Fruit fly (Drosophila melanogaster) whole organism, embryonic: ENCODE data around the gene Vps13D.

Experiments
- BEAF-32 ChIP-seq: fragments of 200-800 bp; sonication (Bioruptor generic); optimal IDR thresholded peaks from 3 replicates; lab custom pipeline; 2017; ENCODE audit warnings: missing biosample characterization, missing genetic modification characterization, mild to moderate bottlenecking, moderate library complexity, missing genetic modification reagents
- CG11093 ChIP-seq: fragments of 200-800 bp; sonication (Bioruptor generic); IDR thresholded peaks from 3 replicates; pipeline ENCODE4 v1.3.6; 2022; ENCODE audit warnings: missing biosample characterization, missing genetic modification characterization
- CG11456 ChIP-seq: fragments of 200-800 bp; sonication (Bioruptor generic); IDR thresholded peaks from 3 replicates; pipeline ENCODE4 v1.3.6; 2022; ENCODE audit warnings: missing biosample characterization, missing genetic modification characterization
- CG12104 ChIP-seq: fragments of 200-800 bp; sonication (Bioruptor generic); optimal IDR thresholded peaks from 3 replicates; lab custom pipeline; 2016; ENCODE audit warnings: missing biosample characterization, missing genetic modification characterization
- CG13287 ChIP-seq: fragments of 200-800 bp; sonication (Bioruptor generic); IDR thresholded peaks from 2 replicates; pipeline ENCODE4 v1.3.6; 2022; ENCODE audit warnings: missing biosample characterization, missing genetic modification characterization; ENCODE audit not compliant: partially characterized antibody
- CG15269 ChIP-seq: fragments of 200-800 bp; sonication (Bioruptor generic); optimal IDR thresholded peaks from 2 replicates; lab custom pipeline; 2018; ENCODE audit warnings: missing biosample characterization, mild to moderate bottlenecking, missing genetic modification characterization, moderate library complexity
- CG1602 ChIP-seq: fragments of 200-800 bp; sonication (Bioruptor generic); optimal IDR thresholded peaks from 3 replicates; lab custom pipeline; 2016; ENCODE audit warnings: missing biosample characterization, missing genetic modification characterization
- CG17186 ChIP-seq: fragments of 200-800 bp; sonication (Bioruptor generic); optimal IDR thresholded peaks from 3 replicates; lab custom pipeline; 2017; ENCODE audit warnings: missing biosample characterization, missing genetic modification reagents, missing genetic modification characterization
- CG17802 ChIP-seq: fragments of 200-800 bp; sonication (Bioruptor generic); optimal IDR thresholded peaks from 2 replicates; lab custom pipeline; 2018; ENCODE audit warnings: missing biosample characterization, mild to moderate bottlenecking, missing genetic modification characterization, moderate library complexity
- CG2202 ChIP-seq: fragments of 200-800 bp; sonication (Bioruptor generic); optimal IDR thresholded peaks from 2 replicates; lab custom pipeline; 2018; ENCODE audit warnings: missing biosample characterization, mild to moderate bottlenecking, missing genetic modification characterization
- CG31388 ChIP-seq: fragments of 200-800 bp; sonication (Bioruptor generic); optimal IDR thresholded peaks from 2 replicates; lab custom pipeline; 2016; ENCODE audit warnings: missing biosample characterization, missing genetic modification characterization
- CG3407 ChIP-seq: fragments of 200-800 bp; sonication (Bioruptor generic); optimal IDR thresholded peaks from 2 replicates; lab custom pipeline; 2018; ENCODE audit warnings: missing biosample characterization, mild to moderate bottlenecking, missing genetic modification characterization
- CG4360 ChIP-seq: fragments of 200-800 bp; sonication (Bioruptor generic); IDR thresholded peaks from 2 replicates; pipeline ENCODE4 v1.3.6; 2022; ENCODE audit warnings: missing biosample characterization, missing genetic modification characterization
- CG6854 ChIP-seq: fragments of 200-800 bp; sonication (Bioruptor generic); optimal IDR thresholded peaks from 3 replicates; lab custom pipeline; 2017; ENCODE audit warnings: missing biosample characterization, mild to moderate bottlenecking, missing genetic modification characterization
- CG8290 ChIP-seq, 3 experiments: fragments of 200-800 bp; sonication (Bioruptor generic); optimal IDR thresholded peaks; 2 replicates each; lab custom pipeline; 2016 to 2019; ENCODE audit warnings: missing biosample characterization in 3 of 3, missing genetic modification characterization in 3 of 3, mild to moderate bottlenecking in 2 of 3, moderate library complexity in 1 of 3
- CG8359 ChIP-seq: fragments of 200-800 bp; sonication (Bioruptor generic); optimal IDR thresholded peaks from 2 replicates; lab custom pipeline; 2017; ENCODE audit warnings: missing biosample characterization, mild to moderate bottlenecking, missing genetic modification characterization, borderline replicate concordance
- CG9876 ChIP-seq: fragments of 200-800 bp; sonication (Bioruptor generic); optimal IDR thresholded peaks from 2 replicates; lab custom pipeline; 2016; ENCODE audit warnings: missing biosample characterization, missing genetic modification characterization
- Chrac-16 ChIP-seq: fragments of 200-800 bp; sonication (Bioruptor generic); optimal IDR thresholded peaks from 3 replicates; lab custom pipeline; 2016; ENCODE audit warnings: missing biosample characterization, missing genetic modification characterization
- CoRest ChIP-seq: fragments of 200-800 bp; sonication (Bioruptor generic); optimal IDR thresholded peaks from 3 replicates; lab custom pipeline; 2018; ENCODE audit warnings: missing biosample characterization, mild to moderate bottlenecking, missing genetic modification characterization, moderate library complexity
- Doc3 ChIP-seq: fragments of 200-800 bp; sonication (Bioruptor generic); IDR thresholded peaks from 3 replicates; pipeline ENCODE4 v1.3.6; 2022; ENCODE audit warnings: missing biosample characterization, missing genetic modification characterization; ENCODE audit not compliant: partially characterized antibody
- Dref ChIP-seq: fragments of 200-800 bp; sonication (Bioruptor generic); IDR thresholded peaks from 2 replicates; pipeline ENCODE4 v1.3.6; 2022; ENCODE audit warnings: missing biosample characterization, missing genetic modification characterization
- E2f2 ChIP-seq: fragments of 200-800 bp; sonication (Bioruptor generic); IDR thresholded peaks from 2 replicates; pipeline ENCODE4 v1.3.6; 2022; ENCODE audit warnings: missing biosample characterization, missing genetic modification characterization
- Fer3 ChIP-seq: fragments of 200-800 bp; sonication (Bioruptor generic); optimal IDR thresholded peaks from 2 replicates; lab custom pipeline; 2018; ENCODE audit warnings: missing biosample characterization, mild to moderate bottlenecking, missing genetic modification characterization, moderate library complexity
- HLH54F ChIP-seq: fragments of 200-800 bp; sonication (Bioruptor generic); optimal IDR thresholded peaks from 3 replicates; lab custom pipeline; 2016; ENCODE audit warnings: missing biosample characterization, missing genetic modification characterization
- Hey ChIP-seq: fragments of 200-800 bp; sonication (Bioruptor generic); optimal IDR thresholded peaks from 3 replicates; lab custom pipeline; 2018; ENCODE audit warnings: missing biosample characterization, mild to moderate bottlenecking, missing genetic modification characterization
- Kr ChIP-seq: fragments of 200-800 bp; sonication (Bioruptor generic); optimal IDR thresholded peaks from 2 replicates; lab custom pipeline; 2017; ENCODE audit warnings: missing biosample characterization, mild to moderate bottlenecking, missing genetic modification characterization
- Lhr ChIP-seq: fragments of 200-800 bp; sonication (Bioruptor generic); optimal IDR thresholded peaks from 3 replicates; lab custom pipeline; 2017; ENCODE audit warnings: mild to moderate bottlenecking, missing biosample characterization, missing genetic modification reagents, missing genetic modification characterization
- MESR4 ChIP-seq: fragments of 200-800 bp; sonication (Bioruptor generic); optimal IDR thresholded peaks from 2 replicates; lab custom pipeline; 2018; ENCODE audit warnings: missing biosample characterization, mild to moderate bottlenecking, missing genetic modification characterization, moderate library complexity
- Nf-YA ChIP-seq: fragments of 200-800 bp; sonication (Bioruptor generic); IDR thresholded peaks from 2 replicates; pipeline ENCODE4 v1.3.6; 2022; ENCODE audit warnings: missing biosample characterization, missing genetic modification characterization
- Six4 ChIP-seq: fragments of 200-800 bp; sonication (Bioruptor generic); optimal IDR thresholded peaks from 2 replicates; lab custom pipeline; 2016; ENCODE audit warnings: missing biosample characterization, missing genetic modification characterization
- Sox102F ChIP-seq: fragments of 200-800 bp; sonication (Bioruptor generic); optimal IDR thresholded peaks from 2 replicates; lab custom pipeline; 2018; ENCODE audit warnings: missing biosample characterization, mild to moderate bottlenecking, missing genetic modification characterization, moderate library complexity
- Spps ChIP-seq: fragments of 200-800 bp; sonication (Bioruptor generic); optimal IDR thresholded peaks from 2 replicates; lab custom pipeline; 2018; ENCODE audit warnings: missing biosample characterization, mild to moderate bottlenecking, missing genetic modification characterization
- Xrp1 ChIP-seq: fragments of 200-800 bp; sonication (Bioruptor generic); IDR thresholded peaks from 2 replicates; pipeline ENCODE4 v1.3.6; 2022; ENCODE audit warnings: missing biosample characterization, missing genetic modification characterization
- ab ChIP-seq: fragments of 200-800 bp; sonication (Bioruptor generic); optimal IDR thresholded peaks from 2 replicates; lab custom pipeline; 2016; ENCODE audit warnings: missing biosample characterization, missing genetic modification characterization
- ara ChIP-seq: fragments of 200-800 bp; sonication (Bioruptor generic); IDR thresholded peaks from 2 replicates; pipeline ENCODE4 v1.3.6; 2022; ENCODE audit warnings: missing biosample characterization, missing genetic modification characterization
- crp ChIP-seq, 2 experiments: fragments of 200-800 bp; sonication (Bioruptor generic); optimal IDR thresholded peaks; 2 replicates in 1 of 2; 3 replicates in 1 of 2; lab custom pipeline; 2017; ENCODE audit warnings: missing biosample characterization in 2 of 2, missing genetic modification characterization in 2 of 2, mild to moderate bottlenecking in 1 of 2, moderate library complexity in 1 of 2
- danr ChIP-seq: fragments of 200-800 bp; sonication (Bioruptor generic); IDR thresholded peaks from 2 replicates; pipeline ENCODE4 v1.3.6; 2022; ENCODE audit warnings: missing biosample characterization, missing genetic modification characterization
- gem ChIP-seq: fragments of 200-800 bp; sonication (Bioruptor generic); optimal IDR thresholded peaks from 2 replicates; lab custom pipeline; 2019; ENCODE audit warnings: missing biosample characterization, mild to moderate bottlenecking, missing genetic modification characterization, moderate library complexity
- jumu ChIP-seq: fragments of 200-800 bp; sonication (Bioruptor generic); optimal IDR thresholded peaks from 3 replicates; lab custom pipeline; 2016; ENCODE audit warnings: missing biosample characterization, missing genetic modification characterization
- knrl ChIP-seq: fragments of 200-800 bp; sonication (Bioruptor generic); IDR thresholded peaks from 3 replicates; pipeline ENCODE4 v1.3.6; 2022; ENCODE audit warnings: missing biosample characterization, missing genetic modification characterization; ENCODE audit not compliant: partially characterized antibody
- odd ChIP-seq: fragments of 200-800 bp; sonication (Bioruptor generic); optimal IDR thresholded peaks from 2 replicates; lab custom pipeline; 2017; ENCODE audit warnings: missing biosample characterization, mild to moderate bottlenecking, missing genetic modification characterization
- row ChIP-seq: fragments of 200-800 bp; sonication (Bioruptor generic); IDR thresholded peaks from 3 replicates; pipeline ENCODE4 v1.3.6; 2022; ENCODE audit warnings: missing biosample characterization, missing genetic modification characterization
- tgo ChIP-seq: fragments of 200-800 bp; sonication (Bioruptor generic); IDR thresholded peaks from 3 replicates; pipeline ENCODE4 v1.3.6; 2022; ENCODE audit warnings: missing biosample characterization, missing genetic modification characterization
- twi ChIP-seq: fragments of 200-800 bp; optimal IDR thresholded peaks from 2 replicates; lab custom pipeline; 2019; ENCODE audit warnings: missing biosample characterization, mild to moderate bottlenecking, missing genetic modification characterization, moderate library complexity
- tx ChIP-seq: fragments of 200-800 bp; sonication (Bioruptor generic); optimal IDR thresholded peaks from 2 replicates; lab custom pipeline; 2016; ENCODE audit warnings: missing biosample characterization, missing genetic modification characterization
- vfl ChIP-seq: fragments of 200-800 bp; sonication (Bioruptor generic); optimal IDR thresholded peaks from 2 replicates; lab custom pipeline; 2016; ENCODE audit warnings: missing biosample characterization, missing genetic modification characterization
- wek ChIP-seq: fragments of 200-800 bp; sonication (Bioruptor generic); optimal IDR thresholded peaks from 3 replicates; lab custom pipeline; 2018; ENCODE audit warnings: missing biosample characterization, mild to moderate bottlenecking, missing genetic modification characterization, moderate library complexity
- zen ChIP-seq: fragments of 200-800 bp; sonication (Bioruptor generic); optimal IDR thresholded peaks from 3 replicates; lab custom pipeline; 2018; ENCODE audit warnings: missing biosample characterization, mild to moderate bottlenecking, missing genetic modification characterization, moderate library complexity

Gene Vps13D

DNA sequence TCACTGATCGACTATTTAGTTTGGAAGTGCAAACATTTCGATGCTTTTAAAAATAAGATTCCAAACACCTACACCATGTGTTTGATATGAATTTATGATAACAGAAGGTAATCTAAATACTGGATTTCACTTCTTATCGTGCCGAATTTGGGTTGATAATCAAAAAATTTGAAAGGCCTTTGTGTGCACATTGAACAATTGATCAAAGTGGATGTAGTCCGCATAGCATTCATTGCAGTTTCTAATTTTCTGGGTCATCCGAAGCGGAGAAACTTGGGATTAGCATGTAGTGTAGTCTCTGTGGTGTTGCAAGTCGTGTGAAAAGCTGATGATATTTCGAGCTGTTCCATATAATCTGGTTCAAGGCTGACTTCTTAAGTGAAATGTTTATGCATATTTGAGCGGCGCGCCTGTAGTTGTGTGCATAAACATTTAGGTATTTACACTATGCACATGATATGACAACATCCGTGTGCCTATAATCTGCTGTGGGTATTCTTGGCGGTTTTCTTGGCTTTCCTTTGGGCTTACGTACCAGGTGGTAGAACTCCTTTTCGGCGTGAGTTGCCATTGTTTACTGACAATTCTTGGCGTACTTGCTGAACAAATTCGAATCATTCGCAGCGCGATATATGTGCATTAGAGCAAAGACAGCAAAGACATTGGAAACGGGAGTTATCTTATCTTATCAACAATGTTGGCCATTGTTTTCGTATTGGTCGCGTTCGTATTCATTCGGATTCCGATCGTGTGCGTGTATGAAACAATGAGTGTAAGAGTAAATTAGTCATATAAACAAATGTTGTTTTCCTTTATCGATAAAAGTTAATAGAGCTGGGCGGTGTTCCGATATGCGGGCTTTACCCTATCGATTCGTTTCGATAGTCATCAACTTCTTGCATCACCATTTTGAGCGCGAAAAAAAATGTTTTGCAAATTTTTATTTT is 18.2 kb downstream of the Vps13D start, which contains the start of gene Hip1 (continued):
- TF ChIP-seq CG17802 (tag; lab: Kevin White, UChicago), result no peak
- TF ChIP-seq MESR4 (GFP tag; lab: Kevin White, UChicago), result peak; percentile 50
- TF ChIP-seq CoRest (tag; lab: Kevin White, UChicago), result no peak
- no peak for TF ChIP-seq CG1602 (GFP tag; lab: Kevin White, UChicago)
- no peak for TF ChIP-seq zen (tag; lab: Kevin White, UChicago)
- no peak for TF ChIP-seq Fer3 (tag; lab: Kevin White, UChicago)
- 0 out of 2 replicates have a peak, but pooled peaks have one; percentile 7 for TF ChIP-seq Xrp1
- no peak for TF ChIP-seq Spps (tag; lab: Kevin White, UChicago)
- TF ChIP-seq ara (GFP tag; lab: Robert Waterston, UW), result no peak
- TF ChIP-seq Hey (tag; lab: Kevin White, UChicago), result no peak
- TF ChIP-seq CG8290 (GFP tag; optimal IDR thresholded peaks at IDR 0.05; lab: Kevin White, UChicago), result no peak
- no peak for TF ChIP-seq CG8290 (tag; optimal IDR thresholded peaks at IDR 0.05; lab: Kevin White, UChicago)
- TF ChIP-seq Dref, result peak; percentile 92
- no peak for TF ChIP-seq Six4
- TF ChIP-seq row, result no peak; the same call in 2 of the 3 replicates
- TF ChIP-seq gem (tag; lab: Kevin White, UChicago), result no peak
- TF ChIP-seq twi (tag; lab: Kevin White, UChicago), result no peak
- no peak for TF ChIP-seq CG12104 (GFP tag; lab: Kevin White, UChicago)
- no peak for TF ChIP-seq ab
- TF ChIP-seq Lhr, result no peak
- no peak for TF ChIP-seq Chrac-16 (GFP tag; lab: Kevin White, UChicago)
- TF ChIP-seq vfl, result no peak
- TF ChIP-seq CG13287 (GFP tag; lab: Robert Waterston, UW), result peak; percentile 95
- TF ChIP-seq Nf-YA (GFP tag; lab: Robert Waterston, UW), result no peak
- no peak for TF ChIP-seq jumu (GFP tag; lab: Kevin White, UChicago)
- TF ChIP-seq Sox102F (GFP tag; lab: Kevin White, UChicago), result no peak
- no peak for TF ChIP-seq CG31388 (GFP tag; lab: Kevin White, UChicago)
- TF ChIP-seq CG15269 (tag; lab: Kevin White, UChicago), result no peak
- no peak for TF ChIP-seq CG4360 (GFP tag; lab: Robert Waterston, UW)
- TF ChIP-seq BEAF-32, result peak; percentile 86
- TF ChIP-seq CG9876, result no peak
- TF ChIP-seq crp (GFP tag; optimal IDR thresholded peaks at IDR 0.05; lab: Kevin White, UChicago), result peak in 1 of 2 experiments; percentile 7
- peak; percentile 83 for TF ChIP-seq Doc3 (GFP tag; lab: Robert Waterston, UW)
- TF ChIP-seq CG17186 (GFP tag; lab: Kevin White, UChicago), result no peak
- TF ChIP-seq CG8359, result no peak
- no peak for TF ChIP-seq wek
- TF ChIP-seq CG2202 (tag; lab: Kevin White, UChicago), result no peak
- peak; percentile 96 for TF ChIP-seq E2f2 (GFP tag; lab: Robert Waterston, UW)
- no peak for TF ChIP-seq danr (GFP tag; lab: Robert Waterston, UW)
- no peak for TF ChIP-seq CG11456 (GFP tag; lab: Robert Waterston, UW)
- peak; percentile 85 for TF ChIP-seq knrl (GFP tag; lab: Robert Waterston, UW)
- TF ChIP-seq HLH54F (GFP tag; lab: Kevin White, UChicago), result no peak
- no peak for TF ChIP-seq tgo (GFP tag; lab: Robert Waterston, UW)
- TF ChIP-seq Kr, result no peak
- TF ChIP-seq odd (GFP tag; lab: Kevin White, UChicago), result no peak
- no peak for TF ChIP-seq CG11093
- TF ChIP-seq CG3407 (GFP tag; lab: Kevin White, UChicago), result no peak
- TF ChIP-seq tx (GFP tag; lab: Kevin White, UChicago), result no peak
- TF ChIP-seq CG6854 (GFP tag; lab: Kevin White, UChicago), result no peak
